Fruit fly (Drosophila melanogaster): ENCODE measurements around the gene CG16820.

The CG16820 gene

DNA sequence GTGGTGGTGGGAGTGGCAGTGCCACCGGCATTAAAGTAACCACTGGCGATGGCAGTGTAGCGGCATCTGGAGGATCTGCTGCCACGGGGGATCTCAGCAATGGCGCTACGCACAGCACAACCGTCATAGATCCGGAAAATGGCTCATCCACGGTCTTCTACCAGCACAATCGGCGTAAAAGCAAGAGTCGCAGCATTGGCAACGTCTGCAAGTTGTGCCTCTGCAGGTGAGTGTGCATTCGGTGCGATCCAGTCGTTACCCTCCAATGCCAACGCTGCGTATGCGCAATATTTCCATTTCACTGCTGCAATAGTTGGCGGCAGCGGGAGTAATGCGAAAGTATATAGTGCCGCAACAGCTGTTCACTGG lies 45.0 kb downstream of the CG16820 start (continued):
- TF ChIP-seq sim (GFP tag; IDR thresholded peaks at IDR 0.05) (no peak), CG7987 (GFP tag; optimal IDR thresholded peaks at IDR 0.05) (no peak), CG31365 (tag; optimal IDR thresholded peaks at IDR 0.05) (no peak), Atf3 (GFP tag; optimal IDR thresholded peaks at IDR 0.05) (no peak), gt (GFP tag; IDR thresholded peaks at IDR 0.05) (0 out of 2 replicates have a peak, but pooled peaks have one; percentile 12), ham (GFP tag; IDR thresholded peaks at IDR 0.05) (no peak), tna (GFP tag; IDR thresholded peaks at IDR 0.05; ENCODE audit: partially characterized antibody) (no peak), CG2712 (tag; optimal IDR thresholded peaks at IDR 0.05) (no peak), CG14710 (tag; optimal IDR thresholded peaks at IDR 0.05) (no peak)

DNA sequence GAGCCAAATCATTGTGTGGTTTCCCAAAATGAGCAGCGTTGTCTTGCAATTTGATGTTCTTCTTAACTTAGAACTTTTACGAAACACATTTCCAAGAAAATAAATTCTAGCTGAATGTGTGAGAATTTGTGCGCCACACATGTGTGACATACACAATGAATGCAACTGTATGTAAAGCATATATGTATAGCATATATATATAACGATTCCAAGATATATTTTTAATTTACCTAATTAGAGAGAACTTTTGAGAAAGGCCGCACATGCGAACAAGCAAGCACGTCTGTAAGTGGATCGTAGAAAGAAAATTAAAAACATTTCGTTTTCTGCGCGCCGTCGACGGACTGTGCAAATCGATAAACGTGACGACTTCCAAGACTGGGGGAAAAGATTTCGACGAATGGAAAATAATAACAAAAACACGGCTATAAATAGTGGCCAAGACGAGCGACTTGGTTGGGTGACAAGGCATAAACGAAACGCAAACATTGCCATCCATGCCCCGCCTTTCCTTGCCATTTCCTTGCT lies 46.0 kb downstream of the CG16820 start:
- TF ChIP-seq Med (GFP tag) (peak; percentile 25), cg (GFP tag; optimal IDR thresholded peaks at IDR 0.05) (peak; percentile 1), tx (GFP tag; optimal IDR thresholded peaks at IDR 0.05) (no peak), sob (GFP tag; IDR thresholded peaks at IDR 0.05) (no peak), zf30C (GFP tag; optimal IDR thresholded peaks at IDR 0.05) (no peak), sens (GFP tag) (peak; percentile 67), CG31224 (GFP tag; IDR thresholded peaks at IDR 0.05) (peak; percentile 90), Adf1 (GFP tag; IDR thresholded peaks at IDR 0.05) (no peak), Nf-YC (tag; optimal IDR thresholded peaks at IDR 0.05) (peak; percentile 13), sd (tag; optimal IDR thresholded peaks at IDR 0.05) (peak; percentile 47), cwo (GFP tag; optimal IDR thresholded peaks at IDR 0.05) (peak; percentile 80), onecut (GFP tag; IDR thresholded peaks at IDR 0.05) (0 out of 2 replicates have a peak, but pooled peaks have one; percentile 22)

DNA sequence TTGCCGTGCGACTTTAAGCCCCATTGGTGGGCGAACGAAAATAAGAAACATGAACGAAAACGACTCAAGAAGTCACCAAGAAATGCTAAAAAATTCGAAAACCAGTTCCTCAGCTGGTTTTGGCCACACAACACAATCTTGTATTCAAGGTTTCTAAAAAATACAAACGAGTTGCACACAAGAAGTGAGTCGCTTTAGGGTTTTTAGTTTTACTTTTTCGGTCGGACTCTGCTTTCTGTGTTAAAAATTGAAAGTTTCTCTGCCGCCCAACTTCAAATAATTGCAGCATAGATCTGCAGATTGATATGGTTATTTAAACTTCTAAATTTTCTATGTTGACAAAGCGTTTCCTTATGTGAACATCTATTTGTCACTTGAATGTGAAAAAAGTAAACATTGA lies 46.6 kb downstream of the CG16820 start, which contains the start of gene CG16824:
Gene CG16824 (plus strand): TSS at position 384 of the 400 bp plus-strand sequence.
- TF ChIP-seq CG7372 (GFP tag; IDR thresholded peaks at IDR 0.05) (no peak), sug (tag; optimal IDR thresholded peaks at IDR 0.05) (no peak), CG1602 (GFP tag; optimal IDR thresholded peaks at IDR 0.05) (no peak), MBD-R2 (GFP tag; IDR thresholded peaks at IDR 0.05) (no peak), CG16815 (GFP tag; optimal IDR thresholded peaks at IDR 0.05) (no peak), CG34224 (GFP tag; IDR thresholded peaks at IDR 0.05; ENCODE audit: partially characterized antibody) (no peak), CG6683 (GFP tag; optimal IDR thresholded peaks at IDR 0.05) (no peak), chinmo (GFP tag; IDR thresholded peaks at IDR 0.05; ENCODE audit: partially characterized antibody) (0 out of 4 replicates have a peak, but pooled peaks have one; percentile 61), pnt (GFP tag; optimal IDR thresholded peaks at IDR 0.05) (no peak), nau (GFP tag; optimal IDR thresholded peaks at IDR 0.05) (no peak), CG16779 (GFP tag; IDR thresholded peaks at IDR 0.05) (no peak), mam (GFP tag; optimal IDR thresholded peaks at IDR 0.05) (no peak), CG13624 (GFP tag; optimal IDR thresholded peaks at IDR 0.05) (no peak), run (tag; optimal IDR thresholded peaks at IDR 0.05) (no peak), dmrt11E (tag; optimal IDR thresholded peaks at IDR 0.05) (no peak), pros (GFP tag; optimal IDR thresholded peaks at IDR 0.05) (peak; percentile 88), vfl (GFP tag; optimal IDR thresholded peaks at IDR 0.05) (no peak), Pdp1 (GFP tag; optimal IDR thresholded peaks at IDR 0.05) (no peak), CG4328 (GFP tag; optimal IDR thresholded peaks at IDR 0.05) (no peak), repo (GFP tag; optimal IDR thresholded peaks at IDR 0.05) (no peak), Ets65A (GFP tag) (peak; percentile 71), Oaz (GFP tag; IDR thresholded peaks at IDR 0.05) (no peak), HHEX (GFP tag; optimal IDR thresholded peaks at IDR 0.05) (no peak), sim (GFP tag; IDR thresholded peaks at IDR 0.05) (no peak), Blimp-1 (GFP tag; optimal IDR thresholded peaks at IDR 0.05) (peak; percentile 75), Atf3 (GFP tag; optimal IDR thresholded peaks at IDR 0.05) (no peak)

Data from whole organism, embryonic.